Worm (Caenorhabditis elegans) whole organism, L4 larva: Measurements from ENCODE around the gene wrm-1.

Source experiments
- F26F4.8 ChIP-seq: fragments of 200-800 bp; sonication (Bioruptor generic); conservative IDR thresholded peaks from 2 replicates; pipeline ENCODE4 v1.3.6; 2022; ENCODE audit warnings: missing genetic modification characterization, missing compliant biosample characterization
- F44E2.7 ChIP-seq: fragments of 200-800 bp; sonication (Bioruptor generic); IDR thresholded peaks from 2 replicates; pipeline ENCODE4 v2.1.2; 2022; ENCODE audit warnings: missing genetic modification characterization, missing compliant biosample characterization
- R02D3.7 ChIP-seq: fragments of 150-350 bp; sonication (generic microtip); optimal IDR thresholded peaks from 3 replicates; lab custom pipeline; 2014; ENCODE audit warnings: missing biosample characterization, missing genetic modification characterization
- T20F7.1 ChIP-seq: fragments of 200-800 bp; sonication (Bioruptor generic); optimal IDR thresholded peaks from 2 replicates; lab custom pipeline; 2018; ENCODE audit warnings: mild to moderate bottlenecking, missing genetic modification characterization, missing compliant biosample characterization
- T26A8.4 ChIP-seq: fragments of 200-800 bp; sonication (Bioruptor generic); IDR thresholded peaks from 2 replicates; pipeline ENCODE4 v1.3.6; 2022; ENCODE audit warnings: missing genetic modification characterization, missing compliant biosample characterization
- Y48G9A.11 ChIP-seq: fragments of 200-800 bp; sonication (Bioruptor generic); IDR thresholded peaks from 2 replicates; pipeline ENCODE4 v1.3.6; 2022; ENCODE audit warnings: missing genetic modification reagents, missing genetic modification characterization, missing compliant biosample characterization
- Y5F2A.4 ChIP-seq: fragments of 200-800 bp; sonication (Bioruptor generic); optimal IDR thresholded peaks from 2 replicates; lab custom pipeline; 2018; ENCODE audit warnings: mild to moderate bottlenecking, missing genetic modification characterization, missing compliant biosample characterization
- ZK546.5 ChIP-seq, 2 experiments: sonication (generic microtip); optimal IDR thresholded peaks; 2 replicates each; lab custom pipeline; 2017; ENCODE audit warnings: missing biosample characterization in 2 of 2, missing genetic modification characterization in 2 of 2
- aha-1 ChIP-seq: fragments of 150-350 bp; peaks from one replicate; lab custom pipeline; 2014; ENCODE audit warnings: missing biosample characterization, missing genetic modification characterization
- attf-4 ChIP-seq: sonication (generic microtip); optimal IDR thresholded peaks from 3 replicates; lab custom pipeline; 2017; ENCODE audit warnings: missing biosample characterization, missing genetic modification characterization
- ceh-20 ChIP-seq: fragments of 200-800 bp; sonication (Bioruptor generic); IDR thresholded peaks from 2 replicates; pipeline ENCODE4 v1.3.6; 2022; ENCODE audit warnings: missing genetic modification reagents, missing genetic modification characterization, missing compliant biosample characterization
- ceh-28 ChIP-seq: fragments of 150-350 bp; optimal IDR thresholded peaks from 2 replicates; lab custom pipeline; 2014; ENCODE audit warnings: missing biosample characterization, missing genetic modification reagents, missing genetic modification characterization
- ceh-32 ChIP-seq: sonication (generic microtip); optimal IDR thresholded peaks from 2 replicates; lab custom pipeline; 2016; ENCODE audit warnings: mild to moderate bottlenecking, missing genetic modification characterization, missing compliant biosample characterization; ENCODE audit not compliant: poor library complexity
- ceh-82 ChIP-seq: sonication (generic microtip); optimal IDR thresholded peaks from 2 replicates; lab custom pipeline; 2017; ENCODE audit warnings: missing biosample characterization, missing genetic modification characterization
- ctbp-1 ChIP-seq: fragments of 200-800 bp; sonication (Bioruptor generic); IDR thresholded peaks from 2 replicates; pipeline ENCODE4 v1.3.6; 2022; ENCODE audit warnings: missing genetic modification reagents, missing genetic modification characterization, missing compliant biosample characterization
- daf-12 ChIP-seq: fragments of 150-350 bp; optimal IDR thresholded peaks from 2 replicates; lab custom pipeline; 2014; ENCODE audit warnings: missing biosample characterization, missing genetic modification reagents, missing genetic modification characterization
- daf-19 ChIP-seq: fragments of 200-800 bp; sonication (Bioruptor generic); conservative IDR thresholded peaks from 2 replicates; pipeline ENCODE4 v1.3.6; 2022; ENCODE audit warnings: missing genetic modification characterization, missing compliant biosample characterization
- daf-8 ChIP-seq: fragments of 200-800 bp; sonication (Bioruptor generic); IDR thresholded peaks from 2 replicates; pipeline ENCODE4 v1.3.6; 2022; ENCODE audit warnings: missing genetic modification characterization, missing compliant biosample characterization
- duxl-1 ChIP-seq: sonication (generic microtip); optimal IDR thresholded peaks from 2 replicates; lab custom pipeline; 2016; ENCODE audit warnings: mild to moderate bottlenecking, missing genetic modification characterization, moderate library complexity, missing compliant biosample characterization; ENCODE audit not compliant: poor library complexity
- dve-1 ChIP-seq: sonication (generic microtip); optimal IDR thresholded peaks from 2 replicates; lab custom pipeline; 2017; ENCODE audit warnings: antibody characterized with exemption, mild to moderate bottlenecking, missing genetic modification characterization, missing compliant biosample characterization; ENCODE audit not compliant: insufficient read depth
- egl-43 ChIP-seq: fragments of 200-800 bp; sonication (Bioruptor generic); IDR thresholded peaks from 2 replicates; pipeline ENCODE4 v1.3.6; 2022; ENCODE audit warnings: missing genetic modification reagents, missing genetic modification characterization, missing compliant biosample characterization
- gei-8 ChIP-seq: fragments of 200-800 bp; sonication (Bioruptor generic); optimal IDR thresholded peaks from 2 replicates; lab custom pipeline; 2018; ENCODE audit warnings: mild to moderate bottlenecking, missing genetic modification characterization, missing compliant biosample characterization
- hlh-11 ChIP-seq: fragments of 200-800 bp; sonication (Bioruptor generic); optimal IDR thresholded peaks from 2 replicates; lab custom pipeline; 2018; ENCODE audit warnings: mild to moderate bottlenecking, missing genetic modification characterization, missing compliant biosample characterization
- jun-1 ChIP-seq: fragments of 150-350 bp; optimal IDR thresholded peaks from 2 replicates; lab custom pipeline; 2014; ENCODE audit warnings: missing biosample characterization, missing genetic modification reagents, missing genetic modification characterization
- lin-15B ChIP-seq: fragments of 150-350 bp; sonication (generic microtip); optimal IDR thresholded peaks from 3 replicates; lab custom pipeline; 2014; ENCODE audit warnings: missing biosample characterization, missing genetic modification characterization
- lin-39 ChIP-seq: fragments of 150-350 bp; optimal IDR thresholded peaks from 2 replicates; lab custom pipeline; 2014; ENCODE audit warnings: missing biosample characterization, missing genetic modification reagents, missing genetic modification characterization
- lir-3 ChIP-seq: sonication (generic microtip); optimal IDR thresholded peaks from 2 replicates; lab custom pipeline; 2016; ENCODE audit warnings: mild to moderate bottlenecking, missing genetic modification characterization, missing compliant biosample characterization
- madf-5 ChIP-seq, 2 experiments: fragments of 200-800 bp; sonication (Bioruptor generic); IDR thresholded peaks; 2 replicates each; pipeline ENCODE4 v1.3.6; 2022; ENCODE audit warnings: missing compliant biosample characterization in 2 of 2, missing genetic modification characterization in 2 of 2
- madf-9 ChIP-seq: fragments of 200-800 bp; sonication (Bioruptor generic); conservative IDR thresholded peaks from 2 replicates; pipeline ENCODE4 v1.3.6; 2022; ENCODE audit warnings: missing genetic modification reagents, missing genetic modification characterization, missing compliant biosample characterization
- mdt-29 ChIP-seq: fragments of 200-800 bp; sonication (Bioruptor generic); IDR thresholded peaks from 2 replicates; pipeline ENCODE4 v1.3.6; 2022; ENCODE audit warnings: missing genetic modification reagents, missing genetic modification characterization, missing compliant biosample characterization
- mep-1 ChIP-seq: fragments of 150-350 bp; sonication (generic microtip); optimal IDR thresholded peaks from 3 replicates; lab custom pipeline; 2014; ENCODE audit warnings: missing biosample characterization, missing genetic modification characterization
- mxl-2 ChIP-seq: fragments of 200-800 bp; sonication (Bioruptor generic); conservative IDR thresholded peaks from 2 replicates; pipeline ENCODE4 v1.3.6; 2022; ENCODE audit warnings: missing genetic modification reagents, missing genetic modification characterization, missing compliant biosample characterization
- nhr-111 ChIP-seq: fragments of 200-800 bp; sonication (Bioruptor generic); optimal IDR thresholded peaks from 2 replicates; lab custom pipeline; 2018; ENCODE audit warnings: mild to moderate bottlenecking, missing genetic modification characterization, missing compliant biosample characterization
- nhr-25 ChIP-seq: sonication (generic microtip); optimal IDR thresholded peaks from 2 replicates; lab custom pipeline; 2017; ENCODE audit warnings: missing genetic modification characterization, mild to moderate bottlenecking, missing compliant biosample characterization, antibody characterized with exemption, moderate library complexity, borderline replicate concordance; ENCODE audit not compliant: insufficient read depth
- nhr-28 ChIP-seq: fragments of 150-350 bp; optimal IDR thresholded peaks from 2 replicates; lab custom pipeline; 2014; ENCODE audit warnings: missing biosample characterization, missing genetic modification characterization
- nhr-42 ChIP-seq: fragments of 200-800 bp; sonication (Bioruptor generic); IDR thresholded peaks from 2 replicates; pipeline ENCODE4 v1.3.6; 2022; ENCODE audit warnings: missing genetic modification characterization, missing compliant biosample characterization
- nhr-6 ChIP-seq: fragments of 150-350 bp; optimal IDR thresholded peaks from 2 replicates; lab custom pipeline; 2014; ENCODE audit warnings: missing biosample characterization, missing genetic modification characterization
- nhr-77 ChIP-seq: fragments of 150-350 bp; optimal IDR thresholded peaks from 2 replicates; lab custom pipeline; 2014; ENCODE audit warnings: missing biosample characterization, missing genetic modification characterization
- pha-4 ChIP-seq, 2 experiments: fragments of 150-350 bp in 1 of 2; fragments of 200-800 bp in 1 of 2; sonication (Bioruptor generic) in 1 of 2; IDR thresholded peaks in 1 of 2; optimal IDR thresholded peaks in 1 of 2; 2 replicates each; pipeline versions ENCODE4 v1.3.6 to Lab custom; 2014 to 2022; ENCODE audit warnings: missing genetic modification characterization in 2 of 2, missing genetic modification reagents in 2 of 2, missing biosample characterization in 1 of 2, missing compliant biosample characterization in 1 of 2
- php-3 ChIP-seq: fragments of 200-800 bp; sonication (Bioruptor generic); IDR thresholded peaks from 2 replicates; pipeline ENCODE4 v1.3.6; 2022; ENCODE audit warnings: missing genetic modification reagents, missing genetic modification characterization, missing compliant biosample characterization
- saeg-2 ChIP-seq: fragments of 200-800 bp; sonication (Bioruptor generic); IDR thresholded peaks from 2 replicates; pipeline ENCODE4 v1.3.6; 2022; ENCODE audit warnings: missing genetic modification reagents, missing genetic modification characterization, missing compliant biosample characterization
- snpc-1.2 ChIP-seq: fragments of 200-800 bp; sonication (Bioruptor generic); IDR thresholded peaks from 2 replicates; pipeline ENCODE4 v1.3.6; 2022; ENCODE audit warnings: missing genetic modification reagents, missing genetic modification characterization, missing compliant biosample characterization
- spr-3 ChIP-seq: fragments of 200-800 bp; sonication (Bioruptor generic); optimal IDR thresholded peaks from 2 replicates; lab custom pipeline; 2018; ENCODE audit warnings: mild to moderate bottlenecking, missing genetic modification characterization, missing compliant biosample characterization
- tag-97 ChIP-seq: fragments of 200-800 bp; sonication (Bioruptor generic); IDR thresholded peaks from 2 replicates; pipeline ENCODE4 v1.3.6; 2022; ENCODE audit warnings: missing genetic modification characterization, missing compliant biosample characterization
- unc-130 ChIP-seq: sonication (generic microtip); optimal IDR thresholded peaks from 2 replicates; lab custom pipeline; 2016; ENCODE audit warnings: missing genetic modification reagents, missing genetic modification characterization, missing compliant biosample characterization
- unc-39 ChIP-seq: sonication (generic microtip); optimal IDR thresholded peaks from 2 replicates; lab custom pipeline; 2017; ENCODE audit warnings: missing biosample characterization, missing genetic modification characterization
- unc-62 ChIP-seq, 3 experiments: fragments of 150-350 bp in 1 of 3; sonication (generic microtip); optimal IDR thresholded peaks in 2 of 3; peaks in 1 of 3; 1 replicate in 1 of 3; 2 replicates in 2 of 3; lab custom pipeline; 2014 to 2017; ENCODE audit warnings: missing biosample characterization in 3 of 3, missing genetic modification characterization in 3 of 3, missing genetic modification reagents in 3 of 3, missing genotype in 1 of 3
- vab-7 ChIP-seq: fragments of 200-800 bp; sonication (Bioruptor generic); IDR thresholded peaks from 2 replicates; pipeline ENCODE4 v1.3.6; 2022; ENCODE audit warnings: missing genetic modification reagents, missing genetic modification characterization, missing compliant biosample characterization
- zip-2 ChIP-seq: fragments of 150-350 bp; optimal IDR thresholded peaks from 2 replicates; lab custom pipeline; 2014; ENCODE audit warnings: missing biosample characterization, missing genetic modification characterization
- ztf-11 ChIP-seq: fragments of 150-350 bp; optimal IDR thresholded peaks from 2 replicates; lab custom pipeline; 2014; ENCODE audit warnings: missing biosample characterization, missing genetic modification characterization
- ztf-7 ChIP-seq: fragments of 150-350 bp; optimal IDR thresholded peaks from 2 replicates; lab custom pipeline; 2014; ENCODE audit warnings: missing biosample characterization, missing genetic modification characterization

wrm-1 gene

ce11 chrIII:5721888-5722287 lies 762 bp upstream of the wrm-1 start (continued):
- TF ChIP-seq unc-130 (peak; percentile 72), mep-1 (tag; lab: Kevin White, UChicago) (peak; percentile 58), mdt-29 (no peak), tag-97 (GFP tag; lab: Robert Waterston, UW) (no peak), attf-4 (tag; lab: Kevin White, UChicago) (no peak), vab-7 (GFP tag; lab: Robert Waterston, UW) (0 out of 2 replicates have a peak, but pooled peaks have one; percentile 23), ceh-32 (tag; lab: Kevin White, UChicago) (no peak), nhr-42 (GFP tag; lab: Robert Waterston, UW) (no peak), jun-1 (tag; lab: Kevin White, UChicago) (no peak), nhr-111 (GFP tag; lab: Kevin White, UChicago) (no peak), egl-43 (GFP tag; lab: Robert Waterston, UW) (no peak), daf-8 (GFP tag; lab: Robert Waterston, UW) (no peak), ceh-28 (tag; lab: Kevin White, UChicago) (peak; percentile 17), pha-4 (GFP tag; IDR thresholded peaks at IDR 0.05; lab: Robert Waterston, UW) (no peak), pha-4 (tag; optimal IDR thresholded peaks at IDR 0.05; lab: Kevin White, UChicago) (no peak), T20F7.1 (GFP tag; lab: Kevin White, UChicago) (no peak), spr-3 (no peak), T26A8.4 (GFP tag; lab: Robert Waterston, UW) (peak; percentile 66), R02D3.7 (tag; lab: Kevin White, UChicago) (no peak), F44E2.7 (GFP tag; lab: Robert Waterston, UW) (no peak), aha-1 (peak; percentile 95), madf-5 (GFP tag; IDR thresholded peaks at IDR 0.05; lab: Robert Waterston, UW) (no peak), nhr-25 (tag; lab: Kevin White, UChicago) (no peak), php-3 (no peak), lir-3 (tag; lab: Kevin White, UChicago) (no peak), snpc-1.2 (no peak), hlh-11 (tag; lab: Kevin White, UChicago) (peak; percentile 61), ctbp-1 (no peak), ceh-82 (tag; lab: Kevin White, UChicago) (no peak), ceh-20 (no peak), ztf-7 (tag; lab: Kevin White, UChicago) (peak; percentile 55), daf-12 (tag; lab: Kevin White, UChicago) (no peak), F26F4.8 (GFP tag; lab: Robert Waterston, UW) (no peak), lin-15B (no peak), zip-2 (no peak), madf-9 (GFP tag; lab: Robert Waterston, UW) (peak; percentile 52), Y5F2A.4 (GFP tag; lab: Kevin White, UChicago) (no peak), daf-19 (GFP tag; lab: Robert Waterston, UW) (no peak), nhr-28 (tag; lab: Kevin White, UChicago) (peak; percentile 67), ZK546.5 (tag; optimal IDR thresholded peaks at IDR 0.05; lab: Kevin White, UChicago) (no peak), unc-39 (no peak), ztf-11 (tag; lab: Kevin White, UChicago) (no peak), unc-62 (GFP tag; optimal IDR thresholded peaks at IDR 0.05 in 1 of 2; lab: Kevin White, UChicago) (no peak), unc-62 (tag; optimal IDR thresholded peaks at IDR 0.05; lab: Kevin White, UChicago) (no peak), lin-39 (no peak), dve-1 (peak; percentile 94), duxl-1 (tag; lab: Kevin White, UChicago) (peak; percentile 82), saeg-2 (no peak), mxl-2 (GFP tag; lab: Robert Waterston, UW) (no peak), gei-8 (GFP tag; lab: Kevin White, UChicago) (no peak), nhr-77 (tag; lab: Kevin White, UChicago) (peak; percentile 48), nhr-6 (peak; percentile 11), Y48G9A.11 (GFP tag; lab: Robert Waterston, UW) (peak; percentile 36; the same call in 1 of the 2 replicates)
